Worm (Caenorhabditis elegans) whole organism, midembryonic: ENCODE results near the gene flp-9.

Experiments
- cog-1 ChIP-seq: sonication (generic microtip); optimal IDR thresholded peaks from 2 replicates; lab custom pipeline; 2016; ENCODE audit warnings: missing genetic modification characterization, missing compliant biosample characterization
- klf-2 ChIP-seq: fragments of 200-800 bp; sonication (Bioruptor generic); conservative IDR thresholded peaks from 2 replicates; pipeline ENCODE4 v1.3.6; 2022; ENCODE audit warnings: missing genetic modification reagents, missing genetic modification characterization, missing compliant biosample characterization
- tab-1 ChIP-seq: fragments of 200-800 bp; sonication (Bioruptor generic); IDR thresholded peaks from 2 replicates; pipeline ENCODE4 v1.3.6; 2022; ENCODE audit warnings: missing genetic modification characterization, missing compliant biosample characterization
- ztf-23 ChIP-seq: fragments of 200-800 bp; sonication (Bioruptor generic); IDR thresholded peaks from 2 replicates; pipeline ENCODE4 v1.3.6; 2022; ENCODE audit warnings: missing genetic modification reagents, missing genetic modification characterization, missing compliant biosample characterization
- ztf-29 ChIP-seq: fragments of 200-800 bp; sonication (Bioruptor generic); IDR thresholded peaks from 2 replicates; pipeline ENCODE4 v1.3.6; 2022; ENCODE audit warnings: missing genetic modification reagents, missing genetic modification characterization, missing compliant biosample characterization

- TF ChIP-seq tab-1 (GFP tag; lab: Robert Waterston, UW) (no peak), cog-1 (tag; lab: Kevin White, UChicago) (no peak), ztf-29 (GFP tag; lab: Robert Waterston, UW) (no peak), ztf-23 (GFP tag; lab: Robert Waterston, UW) (no peak), klf-2 (GFP tag; lab: Robert Waterston, UW) (no peak)
These were observed 41.4 kb downstream of the flp-9 start for ce11 chrIV:12715947-12716382.
